Worm (Caenorhabditis elegans): ENCODE results near the gene pat-2.

DNA sequence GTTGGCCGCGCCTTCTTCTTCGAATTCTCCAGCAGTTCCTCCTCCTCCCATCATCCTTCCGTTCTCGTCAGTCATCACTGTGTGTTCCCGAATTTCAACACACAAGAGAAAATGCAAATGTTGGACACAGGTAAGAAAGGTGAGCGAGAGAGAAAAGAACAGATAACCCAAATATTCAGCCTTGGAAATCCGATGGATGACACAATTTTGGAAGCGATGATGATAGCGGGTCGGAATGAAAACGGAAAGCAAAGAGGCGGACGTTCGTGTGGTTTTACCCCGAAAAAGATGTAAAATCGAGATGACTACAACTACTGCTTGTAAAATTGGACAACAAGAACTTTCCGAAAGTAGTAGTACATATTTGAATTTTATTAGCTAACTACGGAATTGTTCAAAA is 21.1 kb downstream of the pat-2 start:
- TF ChIP-seq mdl-1 (tag; optimal IDR thresholded peaks at IDR 0.05) = no peak
- no peak for TF ChIP-seq unc-130 (GFP tag; optimal IDR thresholded peaks at IDR 0.05)

Data from whole organism, L4 larva.